Worm (Caenorhabditis elegans): ENCODE data around the gene F29A7.8.

Gene F29A7.8

ce11 chrII:2757954-2758353, at the start of gene F29A7.8:
F29A7.8 (minus strand) TSS chrII:2758054.
- TF ChIP-seq W03F9.2 (tag; optimal IDR thresholded peaks at IDR 0.05) (no peak), dao-5 (tag; optimal IDR thresholded peaks at IDR 0.05) (no peak), him-1 (tag; optimal IDR thresholded peaks at IDR 0.05) (no peak)

- TF ChIP-seq dao-5 (tag; optimal IDR thresholded peaks at IDR 0.05) (no peak), W03F9.2 (tag; optimal IDR thresholded peaks at IDR 0.05) (no peak), him-1 (tag; optimal IDR thresholded peaks at IDR 0.05) (no peak)
Measured at ce11 chrII:2805566-2805965, 47.7 kb upstream of the F29A7.8 start.

DNA sequence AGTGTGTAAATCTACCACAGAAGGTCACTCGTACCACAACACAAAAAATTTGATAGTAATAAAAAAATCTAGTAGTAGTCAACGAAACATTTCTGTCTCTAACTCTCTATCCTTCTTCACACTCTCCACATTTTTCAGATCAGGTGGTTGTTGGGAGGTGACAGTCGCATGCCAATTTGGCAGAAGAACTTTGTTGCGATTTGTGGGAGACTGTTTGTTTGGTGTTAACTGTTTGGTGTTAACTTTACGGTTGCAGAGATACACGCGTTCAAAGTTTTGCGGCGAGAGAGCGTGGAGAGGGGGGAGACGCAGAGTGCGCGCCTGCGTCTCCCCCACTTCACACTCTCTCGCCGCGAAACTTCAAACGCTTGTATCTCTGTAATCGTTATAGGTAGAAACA, 47.1 kb upstream of the F29A7.8 start:
- TF ChIP-seq W03F9.2 (tag; optimal IDR thresholded peaks at IDR 0.05) (no peak), him-1 (tag; optimal IDR thresholded peaks at IDR 0.05) (no peak)

DNA sequence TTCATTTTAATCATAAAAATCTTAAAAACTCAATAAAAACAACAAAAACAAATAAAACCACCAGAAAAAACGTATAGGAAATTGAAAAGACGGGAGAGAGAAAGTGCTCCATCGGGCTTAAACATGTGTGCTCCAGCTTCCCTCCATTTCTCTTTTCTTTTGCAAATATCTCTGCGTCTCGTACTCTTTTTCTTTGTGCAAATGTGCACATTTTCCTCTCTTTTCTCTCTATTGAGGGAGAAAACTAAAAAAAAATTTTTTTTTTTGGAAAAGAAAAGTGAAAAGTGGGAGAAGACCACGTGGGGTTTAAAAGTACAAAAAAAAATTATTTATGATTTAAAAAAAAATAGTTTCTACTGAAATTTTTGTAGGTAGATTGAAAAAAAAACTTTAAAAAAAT, 46.4 kb upstream of the F29A7.8 start:
- TF ChIP-seq him-1 (tag; optimal IDR thresholded peaks at IDR 0.05) (no peak), dao-5 (tag; optimal IDR thresholded peaks at IDR 0.05) (no peak), W03F9.2 (tag; optimal IDR thresholded peaks at IDR 0.05) (no peak)

ce11 chrII:2802804-2803586, 45.1 kb upstream of the F29A7.8 start:
- TF ChIP-seq dao-5 (tag; optimal IDR thresholded peaks at IDR 0.05) (no peak), W03F9.2 (tag; optimal IDR thresholded peaks at IDR 0.05) (no peak), him-1 (tag; optimal IDR thresholded peaks at IDR 0.05) (no peak)

DNA sequence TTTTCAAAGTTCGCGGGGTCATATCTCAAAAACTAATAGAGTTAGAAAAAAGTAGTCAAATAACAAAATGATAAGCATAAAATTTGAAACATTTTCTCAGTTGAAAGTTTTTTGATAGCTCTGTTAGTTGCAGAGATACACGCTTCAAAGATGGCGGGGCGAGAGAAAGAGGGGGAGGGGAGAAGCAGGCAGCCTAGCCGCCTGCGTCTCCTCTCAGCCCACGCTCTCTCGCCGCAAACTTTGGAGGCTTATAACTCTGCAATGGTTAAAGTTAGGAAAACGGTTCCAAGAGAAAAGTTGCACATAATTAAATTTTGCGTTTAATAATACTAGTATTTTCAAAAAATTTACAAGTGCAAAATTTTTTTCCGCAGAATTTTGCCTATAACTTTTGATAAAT, 43.9 kb upstream of the F29A7.8 start:
- no peak for TF ChIP-seq him-1 (tag; optimal IDR thresholded peaks at IDR 0.05)
- TF ChIP-seq W03F9.2 (tag; optimal IDR thresholded peaks at IDR 0.05), result no peak
- TF ChIP-seq dao-5 (tag; optimal IDR thresholded peaks at IDR 0.05), result no peak

DNA sequence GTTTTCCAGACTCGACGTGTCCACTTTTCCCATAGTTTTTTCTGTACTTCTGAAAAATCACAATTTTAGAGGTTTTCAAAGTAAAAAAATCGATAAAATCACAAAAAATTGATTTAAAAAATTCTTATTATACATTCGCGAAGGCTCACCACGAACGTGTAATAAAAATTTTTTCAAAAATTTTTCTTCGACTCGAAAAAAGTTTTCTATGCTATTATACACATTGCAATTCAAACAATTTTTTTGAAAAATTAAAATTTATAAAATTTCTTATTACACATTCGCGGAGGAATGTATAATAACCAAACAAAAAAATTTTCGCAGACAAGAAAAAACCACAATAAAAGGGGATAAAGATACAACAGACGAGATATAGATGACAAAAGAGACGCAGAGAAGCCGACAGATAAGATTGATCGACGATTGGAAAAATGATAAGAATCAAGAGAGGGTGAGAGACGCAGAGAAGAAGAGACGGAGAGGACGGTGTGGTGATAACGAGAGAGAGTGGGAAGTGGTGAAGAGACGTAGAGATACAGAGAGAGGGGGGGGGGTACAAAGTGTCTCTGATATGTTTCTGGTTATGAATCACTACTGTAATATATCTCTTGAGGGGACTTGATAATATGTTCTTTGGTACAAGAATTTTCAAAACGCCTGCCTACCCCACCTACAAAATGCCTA, 42.8 kb upstream of the F29A7.8 start, which contains the start of gene nhr-119:
Gene nhr-119, minus strand, starts transcription at position 51 of the 684 bp plus-strand sequence.
- TF ChIP-seq W03F9.2 (tag; optimal IDR thresholded peaks at IDR 0.05) (peak; percentile 38), him-1 (tag; optimal IDR thresholded peaks at IDR 0.05) (no peak)

DNA sequence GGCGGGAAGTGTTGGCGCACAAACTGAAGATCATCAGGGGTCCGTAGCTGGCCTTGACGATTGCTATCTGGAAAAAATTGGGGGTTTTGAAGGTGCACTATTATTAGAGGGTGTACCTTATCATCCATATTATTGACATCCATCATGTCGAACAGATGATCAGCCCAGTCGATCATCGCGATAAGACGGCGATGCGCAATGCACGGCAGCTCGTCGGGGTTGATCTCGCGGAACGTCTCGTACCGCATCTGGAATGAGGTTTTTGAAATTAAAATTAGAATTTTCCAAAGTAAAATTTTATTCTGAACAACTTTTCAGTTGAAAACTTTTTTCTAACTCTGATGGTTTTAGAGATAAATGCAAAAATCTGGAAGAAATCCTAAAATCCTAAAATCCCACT, 40.1 kb upstream of the F29A7.8 start:
- no peak for TF ChIP-seq dao-5 (tag; optimal IDR thresholded peaks at IDR 0.05)
- TF ChIP-seq him-1 (tag; optimal IDR thresholded peaks at IDR 0.05), result no peak
- no peak for TF ChIP-seq W03F9.2 (tag; optimal IDR thresholded peaks at IDR 0.05)

ce11 chrII:2796431-2796830, 38.6 kb upstream of the F29A7.8 start:
- TF ChIP-seq W03F9.2 (tag; optimal IDR thresholded peaks at IDR 0.05) (no peak), him-1 (tag; optimal IDR thresholded peaks at IDR 0.05) (no peak), dao-5 (tag; optimal IDR thresholded peaks at IDR 0.05) (no peak)

ce11 chrII:2795413-2795812, 37.6 kb upstream of the F29A7.8 start:
- TF ChIP-seq him-1 (tag; optimal IDR thresholded peaks at IDR 0.05) (no peak), W03F9.2 (tag; optimal IDR thresholded peaks at IDR 0.05) (no peak), dao-5 (tag; optimal IDR thresholded peaks at IDR 0.05) (no peak)

DNA sequence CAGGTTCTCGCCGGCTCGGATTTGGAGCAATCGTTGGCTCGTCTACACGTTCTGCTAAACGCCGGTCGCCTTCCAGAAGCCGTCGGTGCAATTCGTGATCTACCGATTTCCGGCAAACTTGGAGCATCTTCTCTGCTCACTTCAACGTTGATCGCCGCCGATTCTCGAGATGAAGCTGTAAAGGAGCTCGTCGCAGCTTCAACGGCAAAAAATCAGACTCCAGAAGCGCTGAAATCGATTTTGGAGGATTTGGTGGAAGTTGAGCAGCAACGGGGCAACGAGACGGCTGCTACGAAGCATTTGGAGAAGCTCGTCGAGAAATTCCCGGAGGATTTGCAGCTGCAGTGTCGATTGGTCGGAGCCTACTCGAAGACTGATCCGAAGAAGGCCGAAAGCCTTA, 33.8 kb upstream of the F29A7.8 start:
- TF ChIP-seq him-1 (tag; optimal IDR thresholded peaks at IDR 0.05), result no peak
- no peak for TF ChIP-seq W03F9.2 (tag; optimal IDR thresholded peaks at IDR 0.05)
- no peak for TF ChIP-seq dao-5 (tag; optimal IDR thresholded peaks at IDR 0.05)

DNA sequence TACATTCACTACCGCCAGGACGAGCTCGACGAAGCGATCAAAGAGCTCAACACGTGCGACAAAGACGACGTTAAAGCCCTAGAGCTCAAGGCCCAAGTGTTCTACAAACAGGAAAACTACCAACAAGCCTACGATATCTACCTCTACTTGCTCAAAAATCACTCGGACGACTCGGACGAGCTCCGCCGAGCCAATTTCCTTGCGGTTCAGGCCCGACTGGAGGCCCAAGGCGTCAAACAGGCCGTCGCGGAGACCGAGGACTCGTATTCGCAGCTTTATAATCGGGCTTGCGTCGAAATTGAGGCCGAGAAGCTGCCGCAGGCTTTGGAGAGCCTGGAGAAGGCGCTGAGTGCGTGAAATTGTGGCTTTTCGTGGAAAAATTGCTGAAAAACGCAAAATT, 30.0 kb upstream of the F29A7.8 start:
- no peak for TF ChIP-seq him-1 (tag; optimal IDR thresholded peaks at IDR 0.05)
- no peak for TF ChIP-seq W03F9.2 (tag; optimal IDR thresholded peaks at IDR 0.05)
- TF ChIP-seq dao-5 (tag; optimal IDR thresholded peaks at IDR 0.05), result no peak

DNA sequence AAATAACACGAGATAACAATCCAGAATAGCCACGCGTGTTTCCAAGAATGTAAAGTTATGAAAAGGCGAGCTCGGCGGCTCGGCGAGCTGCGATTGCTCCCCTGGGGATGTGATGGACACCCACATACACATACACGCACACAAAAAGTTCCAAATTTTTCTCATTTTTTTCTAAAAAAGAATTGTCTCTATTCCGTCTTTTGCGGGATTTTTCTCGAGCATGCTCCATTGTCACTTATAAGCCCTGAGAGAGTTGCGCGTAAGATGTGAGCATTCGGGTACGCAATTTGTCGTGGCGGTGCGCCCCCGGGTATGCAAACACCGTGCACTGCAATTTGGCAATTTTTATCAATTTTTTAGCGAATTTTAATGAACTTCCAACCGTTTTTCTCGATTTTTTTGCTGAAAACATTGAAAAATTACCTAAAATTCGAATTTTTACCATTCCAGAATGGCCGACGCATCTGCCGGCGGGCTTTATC, 29.2 kb upstream of the F29A7.8 start, which contains the start of the genes F08D12.12 and srpa-72:
Gene F08D12.12, minus strand, starts transcription at position 51 of the 482 bp plus-strand sequence.
Gene srpa-72, plus strand, starts transcription at position 451 of the 482 bp plus-strand sequence.
- TF ChIP-seq him-1 (tag; optimal IDR thresholded peaks at IDR 0.05) (no peak), W03F9.2 (tag; optimal IDR thresholded peaks at IDR 0.05) (no peak), dao-5 (tag; optimal IDR thresholded peaks at IDR 0.05) (no peak)

DNA sequence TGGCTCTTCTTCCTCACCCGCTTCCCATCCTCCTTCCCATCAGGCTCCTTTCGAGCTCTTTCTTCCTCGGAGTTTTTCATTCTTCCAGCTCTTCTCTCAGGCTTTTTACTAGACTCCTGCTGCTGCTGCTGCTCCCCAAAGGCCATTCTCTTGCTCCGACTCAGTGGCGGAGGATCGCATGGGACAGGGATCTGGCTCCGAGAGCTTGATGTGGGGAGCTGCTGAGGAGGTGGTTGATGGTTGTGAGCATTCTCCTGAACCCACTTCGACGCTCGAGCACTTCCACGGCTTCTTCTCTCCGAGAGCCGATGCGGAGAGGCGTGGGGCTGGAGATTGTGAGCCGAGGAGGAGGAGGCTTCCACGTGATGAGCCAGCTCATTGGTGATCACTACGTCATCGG, 27.9 kb upstream of the F29A7.8 start:
- TF ChIP-seq W03F9.2 (tag; optimal IDR thresholded peaks at IDR 0.05) (no peak), dao-5 (tag; optimal IDR thresholded peaks at IDR 0.05) (no peak)
